Fruit fly (Drosophila melanogaster): Measurements from ENCODE around the gene CG17026.

Gene CG17026

dm6 chr3L:15958612-15959315 is 16.4 kb upstream of the CG17026 start, which contains the start of gene CG17032 (continued):
- TF ChIP-seq cas (GFP tag; IDR thresholded peaks at IDR 0.05) (no peak), CG33213 (GFP tag; optimal IDR thresholded peaks at IDR 0.05) (no peak), CG12942 (GFP tag; optimal IDR thresholded peaks at IDR 0.05) (no peak), CG2678 (tag; optimal IDR thresholded peaks at IDR 0.05) (no peak), Gug (GFP tag; IDR thresholded peaks at IDR 0.05) (no peak), CG9727 (GFP tag; optimal IDR thresholded peaks at IDR 0.05) (no peak), sens (GFP tag) (no peak), CG17912 (GFP tag; optimal IDR thresholded peaks at IDR 0.05) (no peak), Sin3A (optimal IDR thresholded peaks at IDR 0.05) (no peak), slbo (GFP tag; IDR thresholded peaks at IDR 0.05) (no peak), oc (tag; optimal IDR thresholded peaks at IDR 0.05) (no peak), CG15601 (tag; optimal IDR thresholded peaks at IDR 0.05) (peak; percentile 74), Jarid2 (GFP tag; optimal IDR thresholded peaks at IDR 0.05) (no peak), pan (optimal IDR thresholded peaks at IDR 0.05) (no peak), pan (GFP tag; optimal IDR thresholded peaks at IDR 0.05 in 1 of 2, IDR thresholded peaks at IDR 0.05 in 1 of 2) (no peak), croc (GFP tag; conservative IDR thresholded peaks at IDR 0.05) (no peak), CG10959 (GFP tag; IDR thresholded peaks at IDR 0.05) (no peak), CG4328 (GFP tag; optimal IDR thresholded peaks at IDR 0.05) (no peak), usp (GFP tag; optimal IDR thresholded peaks at IDR 0.05) (no peak), CG8924 (tag; optimal IDR thresholded peaks at IDR 0.05) (no peak), CG10267 (tag; optimal IDR thresholded peaks at IDR 0.05) (no peak), kay (GFP tag; optimal IDR thresholded peaks at IDR 0.05) (no peak), CG9215 (GFP tag; IDR thresholded peaks at IDR 0.05) (no peak), CG1602 (GFP tag; optimal IDR thresholded peaks at IDR 0.05) (no peak), Dll (GFP tag; IDR thresholded peaks at IDR 0.05; ENCODE audit: partially characterized antibody) (0 out of 4 replicates have a peak, but pooled peaks have one; percentile 29), mam (GFP tag; optimal IDR thresholded peaks at IDR 0.05) (no peak), HLHmδ (GFP tag; optimal IDR thresholded peaks at IDR 0.05) (peak; percentile 15), trem (tag; optimal IDR thresholded peaks at IDR 0.05) (no peak), CG31224 (GFP tag; IDR thresholded peaks at IDR 0.05) (no peak), unpg (GFP tag; optimal IDR thresholded peaks at IDR 0.05) (no peak), Myb (GFP tag; optimal IDR thresholded peaks at IDR 0.05) (no peak), lilli (GFP tag; optimal IDR thresholded peaks at IDR 0.05) (no peak), CG3838 (GFP tag; optimal IDR thresholded peaks at IDR 0.05) (no peak), CG6254 (GFP tag; optimal IDR thresholded peaks at IDR 0.05) (no peak), CG34376 (GFP tag; optimal IDR thresholded peaks at IDR 0.05) (no peak), CG43689 (GFP tag; IDR thresholded peaks at IDR 0.05) (no peak), Xbp1 (GFP tag; optimal IDR thresholded peaks at IDR 0.05) (no peak), p53 (GFP tag; optimal IDR thresholded peaks at IDR 0.05) (no peak), CG31365 (tag; optimal IDR thresholded peaks at IDR 0.05) (no peak), Poxn (GFP tag; IDR thresholded peaks at IDR 0.05) (no peak), CG6175 (GFP tag; IDR thresholded peaks at IDR 0.05) (peak; percentile 51; the same call in 1 of the 3 replicates), zfh2 (GFP tag; optimal IDR thresholded peaks at IDR 0.05) (no peak), Ets65A (GFP tag) (no peak), B-H1 (GFP tag; IDR thresholded peaks at IDR 0.05) (no peak)

All from whole organism, embryonic.